Worm (Caenorhabditis elegans) whole organism, young adult: ENCODE results near the gene ctr-9.

ENCODE experiments used
- F37B4.10 ChIP-seq: fragments of 200-800 bp; sonication (Bioruptor generic); IDR thresholded peaks from 2 replicates; pipeline ENCODE4 v1.3.6; 2022; ENCODE audit warnings: missing genetic modification characterization, missing compliant biosample characterization
- F57A8.1 ChIP-seq: fragments of 200-800 bp; sonication (Bioruptor generic); optimal IDR thresholded peaks from 2 replicates; lab custom pipeline; 2018; ENCODE audit warnings: mild to moderate bottlenecking, missing genetic modification characterization, moderate library complexity, missing compliant biosample characterization
- T26A5.8 ChIP-seq: sonication (generic microtip); optimal IDR thresholded peaks from 2 replicates; lab custom pipeline; 2016; ENCODE audit warnings: missing genetic modification characterization, missing compliant biosample characterization
- Y53F4B.3 ChIP-seq: fragments of 200-800 bp; sonication (Bioruptor generic); IDR thresholded peaks from 2 replicates; pipeline ENCODE4 v1.3.6; 2022; ENCODE audit warnings: missing genetic modification reagents, missing genetic modification characterization, missing compliant biosample characterization
- Y67H2A.10 ChIP-seq: fragments of 200-800 bp; sonication (Bioruptor generic); conservative IDR thresholded peaks from 2 replicates; pipeline ENCODE4 v1.3.6; 2022; ENCODE audit warnings: missing genetic modification reagents, missing genetic modification characterization, missing compliant biosample characterization
- Y79H2A.3 ChIP-seq: fragments of 200-800 bp; sonication (Bioruptor generic); conservative IDR thresholded peaks from 2 replicates; pipeline ENCODE4 v1.3.6; 2022; ENCODE audit warnings: missing genetic modification reagents, missing genetic modification characterization, missing compliant biosample characterization
- Y95B8A.8 ChIP-seq: fragments of 200-800 bp; sonication (Bioruptor generic); IDR thresholded peaks from 2 replicates; pipeline ENCODE4 v1.3.6; 2022; ENCODE audit warnings: missing genetic modification reagents, missing genetic modification characterization, missing compliant biosample characterization
- aptf-2 ChIP-seq: fragments of 200-800 bp; sonication (Bioruptor generic); conservative IDR thresholded peaks from 2 replicates; pipeline ENCODE4 v1.3.6; 2022; ENCODE audit warnings: missing genetic modification reagents, missing genetic modification characterization, missing compliant biosample characterization
- cebp-1 ChIP-seq, 2 experiments: fragments of 200-800 bp in 1 of 2; sonication (Bioruptor generic) in 1 of 2; sonication (generic microtip) in 1 of 2; IDR thresholded peaks in 1 of 2; optimal IDR thresholded peaks in 1 of 2; 2 replicates each; pipeline versions ENCODE4 v1.3.6 to Lab custom; 2017 to 2022; ENCODE audit warnings: missing compliant biosample characterization in 2 of 2, missing genetic modification characterization in 2 of 2, mild to moderate bottlenecking in 1 of 2, missing genetic modification reagents in 1 of 2, moderate library complexity in 1 of 2
- ceh-100 ChIP-seq: fragments of 200-800 bp; sonication (Bioruptor generic); IDR thresholded peaks from 2 replicates; pipeline ENCODE4 v1.3.6; 2022; ENCODE audit warnings: missing genetic modification reagents, missing genetic modification characterization, missing compliant biosample characterization
- ceh-27 ChIP-seq: fragments of 200-800 bp; sonication (Bioruptor generic); optimal IDR thresholded peaks from 2 replicates; lab custom pipeline; 2018; ENCODE audit warnings: mild to moderate bottlenecking, missing genetic modification characterization, moderate library complexity, missing compliant biosample characterization
- egl-18 ChIP-seq: fragments of 200-800 bp; sonication (Bioruptor generic); IDR thresholded peaks from 2 replicates; pipeline ENCODE4 v1.3.6; 2022; ENCODE audit warnings: missing genetic modification reagents, missing genetic modification characterization, missing compliant biosample characterization
- egl-44 ChIP-seq: fragments of 200-800 bp; sonication (Bioruptor generic); IDR thresholded peaks from 2 replicates; pipeline ENCODE4 v1.3.6; 2022; ENCODE audit warnings: missing genetic modification reagents, missing genetic modification characterization, missing compliant biosample characterization
- egrh-3 ChIP-seq: fragments of 200-800 bp; sonication (Bioruptor generic); IDR thresholded peaks from 2 replicates; pipeline ENCODE4 v1.3.6; 2022; ENCODE audit warnings: missing genetic modification reagents, missing genetic modification characterization, missing compliant biosample characterization
- hrde-1 ChIP-seq: sonication (generic microtip); optimal IDR thresholded peaks from 2 replicates; lab custom pipeline; 2016; ENCODE audit warnings: missing genetic modification characterization, mild to moderate bottlenecking, missing compliant biosample characterization, moderate library complexity, missing genotype, missing genetic modification reagents, borderline replicate concordance
- hsf-1 ChIP-seq: fragments of 200-800 bp; sonication (Bioruptor generic); IDR thresholded peaks from 2 replicates; pipeline ENCODE4 v1.3.6; 2022; ENCODE audit warnings: missing genetic modification reagents, missing genetic modification characterization, missing compliant biosample characterization
- let-607 ChIP-seq, 2 experiments: fragments of 200-800 bp in 1 of 2; sonication (Bioruptor generic) in 1 of 2; sonication (generic microtip) in 1 of 2; optimal IDR thresholded peaks; 2 replicates each; lab custom pipeline; 2016 to 2018; ENCODE audit warnings: mild to moderate bottlenecking in 2 of 2, missing compliant biosample characterization in 2 of 2, missing genetic modification characterization in 2 of 2, moderate library complexity in 2 of 2, missing genotype in 1 of 2
- madf-10 ChIP-seq: sonication (generic microtip); optimal IDR thresholded peaks from 2 replicates; lab custom pipeline; 2016; ENCODE audit warnings: mild to moderate bottlenecking, missing genetic modification characterization, missing compliant biosample characterization
- nfya-1 ChIP-seq: sonication (generic microtip); optimal IDR thresholded peaks from 2 replicates; lab custom pipeline; 2017; ENCODE audit warnings: antibody characterized with exemption, missing compliant biosample characterization, missing genetic modification characterization, borderline replicate concordance; ENCODE audit not compliant: insufficient read depth
- pha-4 ChIP-seq: fragments of 150-350 bp; sonication (generic microtip); optimal IDR thresholded peaks from 2 replicates; lab custom pipeline; 2014; ENCODE audit warnings: missing biosample characterization, missing genetic modification reagents, missing genetic modification characterization
- rec-8 ChIP-seq, 2 experiments: sonication (generic microtip); optimal IDR thresholded peaks; 2 replicates each; lab custom pipeline; 2016; ENCODE audit warnings: mild to moderate bottlenecking in 2 of 2, missing genetic modification characterization in 2 of 2, missing genetic modification reagents in 2 of 2, missing genotype in 2 of 2, missing biosample characterization in 1 of 2, missing compliant biosample characterization in 1 of 2, moderate library complexity in 1 of 2
- snpc-1.3 ChIP-seq: sonication (generic microtip); optimal IDR thresholded peaks from 2 replicates; lab custom pipeline; 2017; ENCODE audit warnings: missing genetic modification characterization, mild to moderate bottlenecking, missing compliant biosample characterization, antibody characterized with exemption, moderate library complexity, missing genotype, missing genetic modification reagents; ENCODE audit not compliant: insufficient read depth
- somi-1 ChIP-seq: fragments of 200-800 bp; sonication (Bioruptor generic); optimal IDR thresholded peaks from 2 replicates; lab custom pipeline; 2018; ENCODE audit warnings: mild to moderate bottlenecking, missing genetic modification characterization, missing compliant biosample characterization
- sptf-2 ChIP-seq: fragments of 200-800 bp; sonication (Bioruptor generic); optimal IDR thresholded peaks from 2 replicates; lab custom pipeline; 2018; ENCODE audit warnings: mild to moderate bottlenecking, missing genetic modification characterization, missing compliant biosample characterization
- tbp1 ChIP-seq: fragments of 200-800 bp; sonication (Bioruptor generic); optimal IDR thresholded peaks from 2 replicates; lab custom pipeline; 2018; ENCODE audit warnings: mild to moderate bottlenecking, missing genetic modification characterization, missing compliant biosample characterization
- xnd-1 ChIP-seq: sonication (generic microtip); optimal IDR thresholded peaks from 2 replicates; lab custom pipeline; 2016; ENCODE audit warnings: missing genotype, missing genetic modification reagents, missing genetic modification characterization, missing compliant biosample characterization
- zfh-2 ChIP-seq: fragments of 200-800 bp; sonication (Bioruptor generic); conservative IDR thresholded peaks from 2 replicates; pipeline ENCODE4 v1.3.6; 2022; ENCODE audit warnings: missing genetic modification reagents, missing genetic modification characterization, missing compliant biosample characterization
- ztf-28 ChIP-seq: fragments of 200-800 bp; sonication (Bioruptor generic); IDR thresholded peaks from 2 replicates; pipeline ENCODE4 v1.3.6; 2022; ENCODE audit warnings: missing genetic modification reagents, missing genetic modification characterization, missing compliant biosample characterization
- ztf-6 ChIP-seq: fragments of 200-800 bp; sonication (Bioruptor generic); IDR thresholded peaks from 2 replicates; pipeline ENCODE4 v1.3.6; 2022; ENCODE audit warnings: missing genetic modification reagents, missing genetic modification characterization, missing compliant biosample characterization

The ctr-9 gene

DNA sequence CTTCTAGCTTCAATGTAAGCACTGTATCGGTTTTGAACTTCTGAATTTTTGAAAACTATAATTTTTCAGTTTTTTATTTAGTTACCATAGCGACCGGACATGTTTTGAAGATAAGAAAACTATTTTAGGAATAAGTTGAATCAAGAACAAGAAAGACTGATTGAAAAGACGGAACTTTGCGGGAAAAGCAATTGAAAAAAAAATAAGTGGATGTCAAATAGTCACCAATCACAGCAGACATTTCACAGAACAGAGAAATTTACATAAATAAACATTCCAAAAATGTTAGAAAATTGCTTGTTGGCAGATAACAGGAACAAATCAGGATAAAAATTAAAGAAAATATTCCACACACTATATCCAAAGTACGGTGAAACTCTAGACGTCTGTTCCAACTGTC, 41.4 kb upstream of the ctr-9 start, which contains the start of gene F54C8.6:
TSS of gene F54C8.6 (minus strand) at position 101 of the 400 bp plus-strand sequence.
- TF ChIP-seq sptf-2 (GFP tag; lab: Kevin White, UChicago) (no peak), ceh-100 (GFP tag; lab: Robert Waterston, UW) (no peak), ztf-28 (GFP tag; lab: Robert Waterston, UW) (no peak), rec-8 (tag; optimal IDR thresholded peaks at IDR 0.05; lab: Kevin White, UChicago) (no peak), hsf-1 (GFP tag; lab: Robert Waterston, UW) (no peak), xnd-1 (tag; lab: Kevin White, UChicago) (no peak), let-607 (tag; optimal IDR thresholded peaks at IDR 0.05; lab: Kevin White, UChicago) (no peak), ceh-27 (GFP tag; lab: Kevin White, UChicago) (no peak), T26A5.8 (no peak), Y79H2A.3 (no peak), hrde-1 (tag; lab: Kevin White, UChicago) (no peak), tbp1 (GFP tag; lab: Kevin White, UChicago) (no peak), egrh-3 (GFP tag; lab: Robert Waterston, UW) (no peak), nfya-1 (tag; lab: Kevin White, UChicago) (no peak), madf-10 (tag; lab: Kevin White, UChicago) (no peak), Y53F4B.3 (GFP tag; lab: Robert Waterston, UW) (no peak), zfh-2 (GFP tag; lab: Robert Waterston, UW) (no peak), snpc-1.3 (tag; lab: Kevin White, UChicago) (no peak), pha-4 (tag; lab: Kevin White, UChicago) (no peak), Y67H2A.10 (no peak)

DNA sequence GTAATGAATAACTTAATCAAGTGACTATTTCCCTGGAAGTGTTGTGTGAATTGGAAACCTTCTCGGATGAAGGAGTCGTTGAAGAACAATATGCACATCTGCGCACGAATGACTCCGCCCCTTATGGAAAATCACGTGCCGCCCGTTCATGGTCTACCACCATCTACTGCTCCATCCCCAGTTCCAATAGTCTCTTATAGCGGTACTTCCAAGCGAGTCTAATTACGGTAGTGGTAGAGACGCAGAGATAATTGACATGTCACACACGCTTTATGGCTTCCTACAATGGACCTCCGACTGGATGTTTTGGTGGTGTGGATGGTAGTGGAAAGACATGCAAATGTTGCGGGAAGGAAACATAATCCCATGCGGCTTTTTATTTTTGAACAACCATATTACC, 40.3 kb upstream of the ctr-9 start:
- TF ChIP-seq somi-1 (GFP tag; lab: Kevin White, UChicago): no peak
- TF ChIP-seq Y67H2A.10: no peak
- no peak for TF ChIP-seq hrde-1 (tag; lab: Kevin White, UChicago)
- TF ChIP-seq, all 124 proteins: peak for 0

ce11 chrIII:9453962-9454361, 37.2 kb upstream of the ctr-9 start, which contains the start of gene F54C8.7:
F54C8.7 (minus strand) TSS chrIII:9454062.
- 0 out of 2 replicates have a peak, but pooled peaks have one; percentile 11 for TF ChIP-seq Y95B8A.8 (GFP tag; lab: Robert Waterston, UW)
- no peak for TF ChIP-seq egl-18 (GFP tag; lab: Robert Waterston, UW)

DNA sequence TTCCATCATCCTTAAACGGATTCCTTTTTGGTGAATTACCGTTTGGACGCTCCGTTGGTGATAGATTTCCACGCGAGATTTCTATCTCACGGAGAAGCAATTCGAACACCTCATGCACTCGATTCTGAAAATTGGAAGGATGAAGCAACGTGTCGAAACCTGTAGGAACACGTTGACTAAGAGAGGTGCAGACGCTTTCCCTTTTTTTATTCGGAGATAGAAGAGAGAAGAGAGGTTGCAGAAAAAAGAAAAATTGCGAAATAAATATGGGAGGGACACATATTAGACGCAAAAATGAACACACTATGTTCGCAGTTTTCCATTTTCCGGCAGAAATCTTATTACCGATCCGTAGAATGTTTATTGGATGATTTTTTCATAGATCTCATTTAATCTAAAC, 36.5 kb upstream of the ctr-9 start:
- TF ChIP-seq cebp-1 (GFP tag; IDR thresholded peaks at IDR 0.05; lab: Robert Waterston, UW) (peak; percentile 50; the same call in 1 of the 2 replicates), cebp-1 (tag; optimal IDR thresholded peaks at IDR 0.05; lab: Kevin White, UChicago) (peak; percentile 91), aptf-2 (no peak), F57A8.1 (no peak), egl-44 (GFP tag; lab: Robert Waterston, UW) (no peak), F37B4.10 (no peak), ztf-6 (no peak), snpc-1.3 (tag; lab: Kevin White, UChicago) (no peak)
